Fruit fly (Drosophila melanogaster): ENCODE measurements around the gene loh.

loh gene

dm6 chr2L:10466865-10467270 is 24.5 kb downstream of the loh start:
- no peak for TF ChIP-seq Hr39 (GFP tag; optimal IDR thresholded peaks at IDR 0.05)
- TF ChIP-seq CG6276 (GFP tag; optimal IDR thresholded peaks at IDR 0.05), result peak; percentile 29
- peak; percentile 79 for TF ChIP-seq Eip78C (GFP tag)
- TF ChIP-seq OdsH (GFP tag; optimal IDR thresholded peaks at IDR 0.05), result peak; percentile 17
- TF ChIP-seq achi (GFP tag; optimal IDR thresholded peaks at IDR 0.05), result peak; percentile 18
- TF ChIP-seq dsx (GFP tag; optimal IDR thresholded peaks at IDR 0.05; ENCODE audit: poor library complexity, severe bottlenecking), result no peak
- no peak for TF ChIP-seq Sox14 (GFP tag; optimal IDR thresholded peaks at IDR 0.05)
- TF ChIP-seq svp (GFP tag), result no peak
- TF ChIP-seq salr (GFP tag; optimal IDR thresholded peaks at IDR 0.05), result peak in 1 of 2 experiments; percentile 62
- TF ChIP-seq CG7368 (GFP tag; optimal IDR thresholded peaks at IDR 0.05), result no peak
- TF ChIP-seq acj6 (GFP tag; optimal IDR thresholded peaks at IDR 0.05), result peak; percentile 12
- TF ChIP-seq CG1621 (tag; optimal IDR thresholded peaks at IDR 0.05), result no peak
- no peak for TF ChIP-seq CG8632 (GFP tag; optimal IDR thresholded peaks at IDR 0.05)
- TF ChIP-seq Hr4 (GFP tag; optimal IDR thresholded peaks at IDR 0.05), result peak; percentile 47
- no peak for TF ChIP-seq CG32006 (GFP tag; optimal IDR thresholded peaks at IDR 0.05)

dm6 chr2L:10468388-10468787 is 26.1 kb downstream of the loh start:
- TF ChIP-seq CG11902 (GFP tag; optimal IDR thresholded peaks at IDR 0.05) (peak; percentile 34), CG9139 (GFP tag; optimal IDR thresholded peaks at IDR 0.05) (no peak), CG8632 (GFP tag; optimal IDR thresholded peaks at IDR 0.05) (peak; percentile 30), CG6163 (GFP tag; IDR thresholded peaks at IDR 0.05) (peak; percentile 80), CG11294 (GFP tag; IDR thresholded peaks at IDR 0.05) (0 out of 2 replicates have a peak, but pooled peaks have one; percentile 13), CG11762 (GFP tag; optimal IDR thresholded peaks at IDR 0.05; ENCODE audit: insufficient read depth) (peak; percentile 30), CG10631 (GFP tag; optimal IDR thresholded peaks at IDR 0.05) (peak; percentile 46), fkh (GFP tag; optimal IDR thresholded peaks at IDR 0.05) (no peak), dsx (GFP tag; optimal IDR thresholded peaks at IDR 0.05; ENCODE audit: poor library complexity, severe bottlenecking) (no peak), CG16779 (tag; optimal IDR thresholded peaks at IDR 0.05) (no peak), Ets21C (GFP tag; optimal IDR thresholded peaks at IDR 0.05) (no peak), lz (GFP tag; optimal IDR thresholded peaks at IDR 0.05) (peak; percentile 7), net (GFP tag; optimal IDR thresholded peaks at IDR 0.05) (peak; percentile 44), CG10669 (GFP tag; optimal IDR thresholded peaks at IDR 0.05) (peak; percentile 75), CG3919 (GFP tag; optimal IDR thresholded peaks at IDR 0.05) (peak; percentile 55), Lpt (GFP tag; optimal IDR thresholded peaks at IDR 0.05) (peak; percentile 13), CG3032 (tag; optimal IDR thresholded peaks at IDR 0.05) (peak; percentile 60), fd59A (GFP tag; optimal IDR thresholded peaks at IDR 0.05) (peak; percentile 27), ss (GFP tag; optimal IDR thresholded peaks at IDR 0.05) (no peak), CG31627 (GFP tag; optimal IDR thresholded peaks at IDR 0.05) (peak; percentile 14), CG8319 (GFP tag; optimal IDR thresholded peaks at IDR 0.05) (peak; percentile 4), vri (GFP tag; optimal IDR thresholded peaks at IDR 0.05) (no peak), Ets96B (tag; optimal IDR thresholded peaks at IDR 0.05) (peak; percentile 69), Hr38 (GFP tag; optimal IDR thresholded peaks at IDR 0.05) (no peak), pdm3 (GFP tag; optimal IDR thresholded peaks at IDR 0.05) (peak; percentile 60), eg (GFP tag; IDR thresholded peaks at IDR 0.05) (no peak; the same call in 2 of the 3 replicates), OdsH (GFP tag; optimal IDR thresholded peaks at IDR 0.05) (peak; percentile 58), CG8119 (GFP tag; IDR thresholded peaks at IDR 0.05) (no peak), Sox102F (GFP tag; optimal IDR thresholded peaks at IDR 0.05) (peak; percentile 42), esn (GFP tag; optimal IDR thresholded peaks at IDR 0.05) (peak; percentile 24), CG32006 (GFP tag; optimal IDR thresholded peaks at IDR 0.05) (peak; percentile 67), Eip75B (GFP tag; optimal IDR thresholded peaks at IDR 0.05) (peak; percentile 5), Hr39 (GFP tag; optimal IDR thresholded peaks at IDR 0.05) (peak; percentile 4), Eip78C (GFP tag) (peak; percentile 81), CG6854 (GFP tag; optimal IDR thresholded peaks at IDR 0.05) (no peak), CG6792 (GFP tag; optimal IDR thresholded peaks at IDR 0.05) (peak; percentile 52), salr (GFP tag; optimal IDR thresholded peaks at IDR 0.05) (peak in 1 of 2 experiments; percentile 30), CG34406 (GFP tag; optimal IDR thresholded peaks at IDR 0.05) (peak; percentile 46), CG7368 (GFP tag; optimal IDR thresholded peaks at IDR 0.05) (peak; percentile 37), Sox15 (GFP tag; optimal IDR thresholded peaks at IDR 0.05) (peak; percentile 25), svp (GFP tag) (peak; percentile 89), Met (GFP tag; optimal IDR thresholded peaks at IDR 0.05) (peak; percentile 25), dac (GFP tag; optimal IDR thresholded peaks at IDR 0.05) (no peak)

All from whole organism, prepupa.